Worm (Caenorhabditis elegans) whole organism, late embryonic: ENCODE measurements around the gene C07A12.7.
A peak's percentile ranks its signal among the peaks of the same experiment; 100 is the strongest.

ENCODE experiments used
- C08G9.2 ChIP-seq: sonication (generic microtip); optimal IDR thresholded peaks from 2 replicates; lab custom pipeline; 2016; ENCODE audit warnings: mild to moderate bottlenecking, missing genetic modification characterization, moderate library complexity, missing compliant biosample characterization
- C38D4.7 ChIP-seq: fragments of 200-800 bp; sonication (Bioruptor generic); optimal IDR thresholded peaks from 2 replicates; lab custom pipeline; 2018; ENCODE audit warnings: mild to moderate bottlenecking, missing genetic modification characterization, moderate library complexity, missing compliant biosample characterization
- F13H6.1 ChIP-seq: sonication (generic microtip); optimal IDR thresholded peaks from 2 replicates; lab custom pipeline; 2016; ENCODE audit warnings: missing genetic modification characterization, missing compliant biosample characterization
- T23F11.4 ChIP-seq: fragments of 200-800 bp; sonication (Bioruptor generic); optimal IDR thresholded peaks from 2 replicates; lab custom pipeline; 2018; ENCODE audit warnings: mild to moderate bottlenecking, missing genetic modification characterization, missing compliant biosample characterization
- Y22D7AL.16 ChIP-seq: sonication (generic microtip); optimal IDR thresholded peaks from 2 replicates; lab custom pipeline; 2016; ENCODE audit warnings: missing genetic modification characterization, missing compliant biosample characterization
- ama-1 ChIP-seq: fragments of 150-350 bp; optimal IDR thresholded peaks from 2 replicates; lab custom pipeline; 2014
- ceh-18 ChIP-seq: sonication (generic microtip); optimal IDR thresholded peaks from 2 replicates; lab custom pipeline; 2016; ENCODE audit warnings: missing genetic modification characterization, missing compliant biosample characterization
- ceh-2 ChIP-seq: sonication (generic microtip); optimal IDR thresholded peaks from 2 replicates; lab custom pipeline; 2016; ENCODE audit warnings: missing genotype, missing genetic modification characterization, missing compliant biosample characterization
- ceh-22 ChIP-seq: sonication (generic microtip); optimal IDR thresholded peaks from 2 replicates; lab custom pipeline; 2017; ENCODE audit warnings: missing biosample characterization, missing genetic modification characterization
- ceh-34 ChIP-seq: sonication (generic microtip); optimal IDR thresholded peaks from 2 replicates; lab custom pipeline; 2016; ENCODE audit warnings: mild to moderate bottlenecking, missing genetic modification characterization, missing compliant biosample characterization
- ceh-48 ChIP-seq: sonication (generic microtip); optimal IDR thresholded peaks from 2 replicates; lab custom pipeline; 2016; ENCODE audit warnings: missing genetic modification characterization, inconsistent platforms, missing compliant biosample characterization
- ceh-9 ChIP-seq: sonication (generic microtip); optimal IDR thresholded peaks from 2 replicates; lab custom pipeline; 2016; ENCODE audit warnings: mild to moderate bottlenecking, missing genetic modification characterization, inconsistent platforms, missing compliant biosample characterization
- dmd-4 ChIP-seq: sonication (generic microtip); optimal IDR thresholded peaks from 2 replicates; lab custom pipeline; 2016; ENCODE audit warnings: borderline replicate concordance, missing genetic modification characterization, missing compliant biosample characterization
- dve-1 ChIP-seq: sonication (generic microtip); optimal IDR thresholded peaks from 2 replicates; lab custom pipeline; 2017; ENCODE audit warnings: antibody characterized with exemption, mild to moderate bottlenecking, missing genetic modification characterization, missing compliant biosample characterization
- eyg-1 ChIP-seq: sonication (generic microtip); optimal IDR thresholded peaks from 2 replicates; lab custom pipeline; 2016; ENCODE audit warnings: missing genotype, missing genetic modification characterization, missing compliant biosample characterization
- fax-1 ChIP-seq: sonication (generic microtip); optimal IDR thresholded peaks from 2 replicates; lab custom pipeline; 2016; ENCODE audit warnings: missing genotype, missing genetic modification characterization, missing compliant biosample characterization
- fkh-10 ChIP-seq: fragments of 150-350 bp; optimal IDR thresholded peaks from 2 replicates; lab custom pipeline; 2014; ENCODE audit warnings: missing biosample characterization, missing genetic modification reagents, missing genetic modification characterization
- fkh-6 ChIP-seq: sonication (generic microtip); optimal IDR thresholded peaks from 2 replicates; lab custom pipeline; 2016; ENCODE audit warnings: missing genetic modification characterization, missing compliant biosample characterization
- gmeb-2 ChIP-seq: sonication (generic microtip); optimal IDR thresholded peaks from 2 replicates; lab custom pipeline; 2016; ENCODE audit warnings: missing genetic modification characterization, inconsistent platforms, missing compliant biosample characterization
- hlh-6 ChIP-seq: sonication (generic microtip); optimal IDR thresholded peaks from 2 replicates; lab custom pipeline; 2016; ENCODE audit warnings: missing genotype, missing genetic modification characterization, missing compliant biosample characterization
- lim-6 ChIP-seq: sonication (generic microtip); optimal IDR thresholded peaks from 2 replicates; lab custom pipeline; 2016; ENCODE audit warnings: missing genetic modification characterization, missing compliant biosample characterization
- madf-2 ChIP-seq: sonication (generic microtip); optimal IDR thresholded peaks from 2 replicates; lab custom pipeline; 2017; ENCODE audit warnings: missing genetic modification characterization, missing compliant biosample characterization
- nhr-11 ChIP-seq: fragments of 150-350 bp; optimal IDR thresholded peaks from 2 replicates; lab custom pipeline; 2014; ENCODE audit warnings: missing biosample characterization, missing genetic modification characterization
- pha-2 ChIP-seq: sonication (generic microtip); optimal IDR thresholded peaks from 2 replicates; lab custom pipeline; 2017; ENCODE audit warnings: mild to moderate bottlenecking, missing genetic modification characterization, missing compliant biosample characterization
- pha-4 ChIP-seq: fragments of 150-350 bp; optimal IDR thresholded peaks from 2 replicates; lab custom pipeline; 2018; ENCODE audit warnings: missing biosample characterization, missing genetic modification reagents, missing genetic modification characterization
- pqm-1 ChIP-seq: sonication (generic microtip); optimal IDR thresholded peaks from 2 replicates; lab custom pipeline; 2016; ENCODE audit warnings: missing genetic modification characterization, missing compliant biosample characterization
- pros-1 ChIP-seq: fragments of 150-350 bp; optimal IDR thresholded peaks from 2 replicates; lab custom pipeline; 2014; ENCODE audit warnings: missing biosample characterization, missing genetic modification reagents, missing genetic modification characterization
- rnt-1 ChIP-seq: sonication (generic microtip); optimal IDR thresholded peaks from 2 replicates; lab custom pipeline; 2016; ENCODE audit warnings: missing genetic modification characterization, missing compliant biosample characterization
- sdc-2 ChIP-seq: sonication (generic microtip); optimal IDR thresholded peaks from 2 replicates; lab custom pipeline; 2016; ENCODE audit warnings: missing genotype, missing genetic modification characterization, missing compliant biosample characterization
- tbx-2 ChIP-seq: sonication (generic microtip); optimal IDR thresholded peaks from 2 replicates; lab custom pipeline; 2016; ENCODE audit warnings: missing genetic modification characterization, missing compliant biosample characterization
- unc-42 ChIP-seq: sonication (generic microtip); optimal IDR thresholded peaks from 2 replicates; lab custom pipeline; 2016; ENCODE audit warnings: missing genotype, missing genetic modification characterization, missing compliant biosample characterization
- unc-55 ChIP-seq: sonication (generic microtip); optimal IDR thresholded peaks from 2 replicates; lab custom pipeline; 2017; ENCODE audit warnings: missing biosample characterization, missing genetic modification reagents, missing genetic modification characterization
- unc-86 ChIP-seq: sonication (generic microtip); optimal IDR thresholded peaks from 2 replicates; lab custom pipeline; 2016; ENCODE audit warnings: missing genetic modification characterization, missing compliant biosample characterization
- zip-5 ChIP-seq: sonication (generic microtip); optimal IDR thresholded peaks from 2 replicates; lab custom pipeline; 2016; ENCODE audit warnings: missing genetic modification characterization, missing compliant biosample characterization

The C07A12.7 gene

DNA sequence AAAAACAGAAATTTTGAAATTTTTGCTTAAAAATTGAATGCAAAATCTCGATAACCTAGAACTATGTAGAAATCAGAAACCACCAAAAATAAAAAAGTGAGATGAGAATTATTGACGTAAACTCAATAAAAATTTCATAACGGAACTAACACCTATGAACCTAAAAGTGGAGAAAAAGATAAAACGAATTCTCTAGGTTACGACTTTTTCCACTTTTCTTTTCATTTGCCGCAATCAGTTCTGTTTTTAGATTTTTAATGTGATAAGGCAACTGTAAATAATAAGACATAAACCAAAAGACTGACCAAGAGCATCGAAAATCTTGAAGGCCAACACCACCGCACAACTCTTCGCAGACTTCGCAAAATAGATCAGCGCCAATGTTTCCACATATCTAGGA is 19.9 kb downstream of the C07A12.7 start (continued):
- no peak for TF ChIP-seq sdc-2

DNA sequence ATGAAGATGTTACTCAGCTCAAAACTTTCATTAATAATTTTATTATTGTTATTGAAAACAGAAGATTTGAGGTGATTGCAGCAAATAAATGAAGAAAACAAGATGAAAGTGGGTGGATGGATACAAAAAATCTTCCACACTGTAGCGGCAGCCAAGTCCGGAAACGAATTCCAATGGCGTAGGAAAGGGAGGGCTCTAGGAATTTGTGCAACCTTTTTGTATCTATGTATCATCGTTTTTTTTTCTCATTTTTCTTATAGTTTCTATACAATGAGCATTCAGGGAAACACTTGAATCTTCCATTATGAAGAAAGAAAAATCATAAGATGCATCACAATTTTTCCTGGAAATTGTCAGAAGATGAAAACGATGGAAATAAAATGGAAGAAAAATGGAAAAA is 21.4 kb downstream of the C07A12.7 start:
- TF ChIP-seq nhr-11 (tag; lab: Kevin White, UChicago) = no peak
- TF ChIP-seq hlh-6 (tag; lab: Kevin White, UChicago) = no peak
- TF ChIP-seq lim-6 (tag; lab: Kevin White, UChicago) = no peak
- no peak for TF ChIP-seq dve-1 (tag; lab: Kevin White, UChicago)
- no peak for TF ChIP-seq C08G9.2
- no peak for TF ChIP-seq ama-1 (lab: Kevin White, UChicago)
- TF ChIP-seq ceh-22 (tag; lab: Kevin White, UChicago) = no peak
- no peak for TF ChIP-seq unc-42 (tag; lab: Kevin White, UChicago)
- TF ChIP-seq fkh-10 (GFP tag; lab: Kevin White, UChicago) = no peak
- no peak for TF ChIP-seq pqm-1 (tag; lab: Kevin White, UChicago)
- no peak for TF ChIP-seq fkh-6
- no peak for TF ChIP-seq tbx-2 (tag; lab: Kevin White, UChicago)
- TF ChIP-seq Y22D7AL.16 = no peak
- no peak for TF ChIP-seq eyg-1
- no peak for TF ChIP-seq C38D4.7
- TF ChIP-seq dmd-4 (tag; lab: Kevin White, UChicago) = no peak
- TF ChIP-seq unc-55 (GFP tag; lab: Kevin White, UChicago) = no peak

ce11 chrX:4498478-4498877 is 23.5 kb downstream of the C07A12.7 start:
- TF ChIP-seq zip-5 = no peak
- peak; percentile 21 for TF ChIP-seq C08G9.2
- no peak for TF ChIP-seq pqm-1 (tag; lab: Kevin White, UChicago)
- TF ChIP-seq ceh-18 (tag; lab: Kevin White, UChicago) = no peak
- TF ChIP-seq T23F11.4 = no peak
- no peak for TF ChIP-seq unc-86 (tag; lab: Kevin White, UChicago)
- no peak for TF ChIP-seq tbx-2 (tag; lab: Kevin White, UChicago)
- peak; percentile 16 for TF ChIP-seq rnt-1 (tag; lab: Kevin White, UChicago)
- TF ChIP-seq madf-2 = no peak
- TF ChIP-seq eyg-1 = no peak
- no peak for TF ChIP-seq gmeb-2 (tag; lab: Kevin White, UChicago)
- TF ChIP-seq ama-1 (lab: Kevin White, UChicago) = no peak
- TF ChIP-seq pha-4 (tag; lab: Kevin White, UChicago) = no peak
- no peak for TF ChIP-seq pros-1 (tag; lab: Kevin White, UChicago)
- no peak for TF ChIP-seq ceh-22 (tag; lab: Kevin White, UChicago)
- TF ChIP-seq sdc-2 = peak; percentile 4
- TF ChIP-seq, all 69 proteins: peak for 3

- TF ChIP-seq ceh-48 (tag; lab: Kevin White, UChicago) (no peak), fax-1 (tag; lab: Kevin White, UChicago) (no peak), ceh-2 (tag; lab: Kevin White, UChicago) (no peak), unc-42 (tag; lab: Kevin White, UChicago) (no peak), pha-2 (tag; lab: Kevin White, UChicago) (no peak), ceh-9 (tag; lab: Kevin White, UChicago) (no peak), ceh-34 (tag; lab: Kevin White, UChicago) (no peak), nhr-11 (tag; lab: Kevin White, UChicago) (no peak), C38D4.7 (no peak)
Measured at ce11 chrX:4498078-4498477, 23.9 kb downstream of the C07A12.7 start.

- no peak for TF ChIP-seq F13H6.1 (tag; lab: Kevin White, UChicago)
- TF ChIP-seq nhr-11 (tag; lab: Kevin White, UChicago) = no peak
Measured at ce11 chrX:4495814-4496567, 26.0 kb downstream of the C07A12.7 start.
